Fruit fly (Drosophila melanogaster): ENCODE results near the gene Mtp.
A peak's percentile ranks its signal among the peaks of the same experiment; 100 is the strongest.

The Mtp gene

dm6 chr2L:20889857-20890606, 32.6 kb downstream of the Mtp start:
- TF ChIP-seq fkh (GFP tag; optimal IDR thresholded peaks at IDR 0.05) = peak; percentile 63
- TF ChIP-seq CG31627 (GFP tag; optimal IDR thresholded peaks at IDR 0.05) = no peak
- TF ChIP-seq CG6276 (GFP tag; optimal IDR thresholded peaks at IDR 0.05) = peak; percentile 53
- no peak for TF ChIP-seq Blimp-1 (GFP tag; optimal IDR thresholded peaks at IDR 0.05)
- TF ChIP-seq OdsH (GFP tag; optimal IDR thresholded peaks at IDR 0.05) = peak; percentile 17
- peak; percentile 22; the same call in 1 of the 2 replicates for TF ChIP-seq CG15336 (GFP tag; IDR thresholded peaks at IDR 0.05)
- no peak for TF ChIP-seq lz (GFP tag; optimal IDR thresholded peaks at IDR 0.05)
- no peak for TF ChIP-seq CG6163 (GFP tag; IDR thresholded peaks at IDR 0.05)
- no peak for TF ChIP-seq Lpt (GFP tag; optimal IDR thresholded peaks at IDR 0.05)
- peak; percentile 74 for TF ChIP-seq Eip78C (GFP tag)
- peak; percentile 37 for TF ChIP-seq CG32006 (GFP tag; optimal IDR thresholded peaks at IDR 0.05)
- TF ChIP-seq salr (GFP tag; optimal IDR thresholded peaks at IDR 0.05) = no peak
- TF ChIP-seq dac (GFP tag; optimal IDR thresholded peaks at IDR 0.05) = peak; percentile 35
- TF ChIP-seq CG11294 (GFP tag; IDR thresholded peaks at IDR 0.05) = peak; percentile 35; the same call in 1 of the 2 replicates
- TF ChIP-seq achi (GFP tag; optimal IDR thresholded peaks at IDR 0.05) = no peak
- TF ChIP-seq eg (GFP tag; IDR thresholded peaks at IDR 0.05) = peak; percentile 55; the same call in 1 of the 3 replicates
- no peak for TF ChIP-seq CG16779 (tag; optimal IDR thresholded peaks at IDR 0.05)
- TF ChIP-seq Sox102F (GFP tag; optimal IDR thresholded peaks at IDR 0.05) = no peak
- no peak for TF ChIP-seq CG11762 (GFP tag; optimal IDR thresholded peaks at IDR 0.05; ENCODE audit: insufficient read depth)
- peak; percentile 56 for TF ChIP-seq Hr4 (GFP tag; optimal IDR thresholded peaks at IDR 0.05)

- no peak for TF ChIP-seq fd59A (GFP tag; optimal IDR thresholded peaks at IDR 0.05)
- TF ChIP-seq esn (GFP tag; optimal IDR thresholded peaks at IDR 0.05) = no peak
- TF ChIP-seq CG3919 (GFP tag; optimal IDR thresholded peaks at IDR 0.05) = no peak
- no peak for TF ChIP-seq Ets21C (GFP tag; optimal IDR thresholded peaks at IDR 0.05)
- TF ChIP-seq Lpt (GFP tag; optimal IDR thresholded peaks at IDR 0.05) = no peak
- TF ChIP-seq CG31627 (GFP tag; optimal IDR thresholded peaks at IDR 0.05) = no peak
These were observed 35.4 kb downstream of the Mtp start for dm6 chr2L:20887273-20887672.

DNA sequence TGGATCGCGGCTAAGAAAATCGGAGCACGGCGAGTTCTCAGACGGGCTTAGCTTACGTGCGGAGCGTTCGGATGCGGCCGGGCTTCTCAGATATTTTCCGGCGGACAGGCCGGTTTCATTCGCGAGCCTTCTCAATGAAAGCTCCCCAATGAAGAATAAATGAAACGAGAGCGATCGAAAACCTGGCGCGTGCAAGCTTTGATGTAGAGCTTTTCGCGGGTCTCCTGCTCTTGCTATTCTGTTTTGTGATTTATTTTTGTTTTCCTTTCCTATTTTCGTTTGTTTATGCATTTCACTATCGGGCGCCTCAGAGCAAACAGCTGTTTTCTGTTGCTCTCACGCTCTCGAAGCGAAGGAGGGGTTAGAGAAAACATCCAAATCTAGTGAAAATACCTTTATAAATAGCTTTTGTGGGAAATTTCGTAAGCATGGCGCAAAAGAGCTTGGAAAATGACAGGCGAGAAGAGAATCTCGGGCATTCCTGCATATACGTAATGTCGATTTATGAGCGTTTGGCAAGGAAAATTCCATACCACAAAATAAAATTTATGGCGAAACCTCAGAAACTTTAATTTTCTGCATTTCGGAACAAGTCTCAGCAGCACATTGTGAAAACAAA, 36.7 kb downstream of the Mtp start:
- TF ChIP-seq CG8119 (GFP tag; IDR thresholded peaks at IDR 0.05) (0 out of 3 replicates have a peak, but pooled peaks have one; percentile 22), CG4318 (GFP tag; optimal IDR thresholded peaks at IDR 0.05) (no peak), fd85E (GFP tag; optimal IDR thresholded peaks at IDR 0.05) (no peak), CG1621 (tag; optimal IDR thresholded peaks at IDR 0.05) (peak; percentile 52), CG15336 (GFP tag; IDR thresholded peaks at IDR 0.05) (no peak), fkh (GFP tag; optimal IDR thresholded peaks at IDR 0.05) (peak; percentile 19), CG6854 (GFP tag; optimal IDR thresholded peaks at IDR 0.05) (no peak), Eip78C (GFP tag) (peak; percentile 51), CG16779 (tag; optimal IDR thresholded peaks at IDR 0.05) (peak; percentile 13)

DNA sequence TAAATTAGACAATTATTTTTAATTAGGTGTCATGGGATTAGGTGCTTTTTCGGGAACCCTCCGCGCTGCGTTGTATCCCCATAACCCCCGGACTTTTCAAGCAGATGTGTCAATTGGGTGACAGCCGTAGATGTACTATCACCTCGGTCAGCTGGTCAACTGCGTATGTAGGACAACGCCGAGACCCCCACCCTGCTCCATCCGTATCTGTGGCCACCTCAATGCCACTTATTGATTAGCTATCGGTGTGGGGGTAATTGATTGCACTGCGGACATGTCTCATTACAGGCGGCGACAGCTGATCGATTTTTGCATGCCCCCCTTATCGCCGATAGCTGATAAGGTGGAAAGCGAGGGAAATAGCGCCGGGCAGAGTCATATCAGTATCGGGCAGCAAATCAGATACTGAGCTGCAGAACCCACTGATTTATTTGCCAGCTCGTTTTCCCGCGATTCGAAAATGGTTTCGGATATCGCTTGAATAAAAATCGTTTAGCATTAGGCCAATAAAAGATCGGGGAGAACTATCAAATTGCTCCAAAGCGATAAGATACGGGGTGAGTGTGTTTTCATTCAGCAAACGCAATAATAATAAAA, 39.0 kb downstream of the Mtp start:
- peak; percentile 31 for TF ChIP-seq vri (GFP tag; optimal IDR thresholded peaks at IDR 0.05)
- no peak for TF ChIP-seq CG10669 (GFP tag; optimal IDR thresholded peaks at IDR 0.05)
- no peak for TF ChIP-seq CG9139 (GFP tag; optimal IDR thresholded peaks at IDR 0.05)
- no peak for TF ChIP-seq topi (GFP tag; optimal IDR thresholded peaks at IDR 0.05)
- peak; percentile 99 for TF ChIP-seq svp (GFP tag)
- TF ChIP-seq Ets21C (GFP tag; optimal IDR thresholded peaks at IDR 0.05) = no peak
- no peak for TF ChIP-seq CG1621 (tag; optimal IDR thresholded peaks at IDR 0.05)

Data from whole organism, prepupa.